Worm (Caenorhabditis elegans) whole organism, L4/young adult: ENCODE measurements around the gene asb-2.

ENCODE experiments used
- W03F9.2 ChIP-seq: fragments of 150-350 bp; optimal IDR thresholded peaks from 2 replicates; lab custom pipeline; 2014; ENCODE audit warnings: missing biosample characterization, missing genetic modification characterization
- dao-5 ChIP-seq: sonication (generic microtip); optimal IDR thresholded peaks from 2 replicates; lab custom pipeline; 2016; ENCODE audit warnings: missing genotype, missing genetic modification characterization, moderate library complexity, missing compliant biosample characterization

DNA sequence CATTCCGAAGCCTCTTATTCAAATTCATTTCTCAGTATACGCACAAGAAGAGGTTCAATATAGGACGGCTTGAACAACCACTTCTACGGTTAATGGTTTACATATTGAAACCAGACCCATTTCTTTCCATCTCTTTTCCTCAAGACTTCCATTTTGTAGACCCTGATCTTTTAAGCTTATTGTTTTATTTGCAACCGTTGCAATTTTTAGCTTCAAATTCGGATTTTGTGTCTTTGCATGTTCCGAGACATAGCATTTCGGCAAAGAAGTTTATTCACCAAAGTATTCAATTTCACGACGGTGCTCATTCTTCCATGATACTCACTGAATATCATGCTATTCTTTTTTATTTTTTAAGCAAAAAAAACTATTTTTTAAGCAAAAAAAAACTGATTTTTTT is 3.3 kb upstream of the asb-2 start, which contains the start of gene nmur-3:
- no peak for TF ChIP-seq dao-5 (tag; lab: Kevin White, UChicago)
- TF ChIP-seq W03F9.2 (tag; lab: Kevin White, UChicago) = no peak
